Worm (Caenorhabditis elegans) whole organism, L2 larva: Measurements from ENCODE around the gene C41G6.12.
"Not testable (repeated sequence)": the region's sequence is repeated elsewhere in the genome, so short reads cannot be mapped to it uniquely, and the experiment has no call there.

Source experiments
- ZK546.5 ChIP-seq: sonication (generic microtip); optimal IDR thresholded peaks from 2 replicates; lab custom pipeline; 2017; ENCODE audit warnings: missing biosample characterization, missing genetic modification characterization
- ceh-16 ChIP-seq: fragments of 150-350 bp; optimal IDR thresholded peaks from 2 replicates; lab custom pipeline; 2014; ENCODE audit warnings: missing biosample characterization, missing genetic modification characterization
- ceh-82 ChIP-seq: fragments of 150-350 bp; optimal IDR thresholded peaks from 2 replicates; lab custom pipeline; 2014; ENCODE audit warnings: missing biosample characterization, missing genetic modification characterization
- elt-3 ChIP-seq: sonication (generic microtip); optimal IDR thresholded peaks from 2 replicates; lab custom pipeline; 2017; ENCODE audit warnings: missing biosample characterization, missing genetic modification characterization
- fos-1 ChIP-seq: fragments of 150-350 bp; optimal IDR thresholded peaks from 2 replicates; lab custom pipeline; 2014; ENCODE audit warnings: missing biosample characterization, missing genetic modification characterization
- nhr-11 ChIP-seq: fragments of 150-350 bp; optimal IDR thresholded peaks from 2 replicates; lab custom pipeline; 2014; ENCODE audit warnings: missing biosample characterization, missing genetic modification characterization
- snpc-4 ChIP-seq: fragments of 150-350 bp; optimal IDR thresholded peaks from 2 replicates; lab custom pipeline; 2014; ENCODE audit warnings: missing biosample characterization, missing genetic modification characterization
- unc-39 ChIP-seq: fragments of 150-350 bp; optimal IDR thresholded peaks from 2 replicates; lab custom pipeline; 2014; ENCODE audit warnings: missing biosample characterization, missing genetic modification characterization
- unc-62 ChIP-seq: fragments of 150-350 bp; optimal IDR thresholded peaks from 2 replicates; lab custom pipeline; 2014; ENCODE audit warnings: missing biosample characterization, missing genetic modification reagents, missing genetic modification characterization
- ztf-11 ChIP-seq: sonication (generic microtip); optimal IDR thresholded peaks from 2 replicates; lab custom pipeline; 2017; ENCODE audit warnings: missing biosample characterization, missing genetic modification characterization

DNA sequence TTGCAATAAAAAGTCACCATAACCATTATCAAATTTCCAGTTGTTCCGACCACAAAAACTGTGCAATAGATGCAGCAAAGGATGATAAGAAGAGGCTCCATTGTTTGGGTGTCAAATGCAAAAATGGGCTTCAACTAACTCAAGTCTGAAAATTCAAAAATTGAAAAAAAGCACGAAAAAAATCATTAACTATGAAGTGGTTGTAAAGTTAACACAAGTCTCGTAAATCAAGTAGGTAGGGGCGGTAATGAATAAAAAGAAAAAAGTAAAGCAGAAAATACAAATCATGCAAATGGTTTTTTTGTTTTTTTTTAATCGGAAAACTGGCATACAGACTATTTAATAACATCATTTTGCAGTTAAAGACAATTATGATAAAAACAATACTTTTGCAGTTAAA lies 49.1 kb upstream of the C41G6.12 start, which contains the start of gene srsx-39:
- TF ChIP-seq unc-62 (GFP tag; lab: Kevin White, UChicago); ceh-82 (tag; lab: Kevin White, UChicago); unc-39 (tag; lab: Kevin White, UChicago); elt-3 (tag; lab: Kevin White, UChicago); ztf-11 (tag; lab: Kevin White, UChicago); fos-1 (tag; lab: Kevin White, UChicago); nhr-11 (tag; lab: Kevin White, UChicago); ZK546.5; ceh-16 (tag; lab: Kevin White, UChicago); snpc-4 (tag; lab: Kevin White, UChicago): not testable (repeated sequence)
